Fruit fly (Drosophila melanogaster): ENCODE data around the gene CG18814.

Gene CG18814

DNA sequence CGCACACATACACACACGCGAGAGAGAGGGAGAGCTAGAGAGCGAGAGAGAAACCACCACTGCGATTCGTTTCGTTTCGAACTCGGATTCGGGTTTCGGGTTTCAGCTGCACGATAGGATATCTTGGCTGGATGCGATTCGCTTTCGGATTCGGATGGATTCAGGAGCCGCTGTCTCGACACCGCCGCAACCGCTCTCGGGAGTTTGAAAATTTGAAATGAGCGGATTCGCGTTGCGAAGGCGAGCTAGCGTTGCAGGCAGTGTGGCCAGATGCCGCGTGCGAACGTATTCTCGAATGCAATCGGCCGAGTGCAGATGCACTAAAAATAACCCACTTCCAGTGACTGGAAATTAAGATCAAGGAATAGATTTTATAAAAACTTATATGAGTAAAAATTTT is 41.9 kb downstream of the CG18814 start, which contains the start of gene fax (continued):
- TF ChIP-seq ATbp (GFP tag; optimal IDR thresholded peaks at IDR 0.05) (no peak), CG4328 (GFP tag; optimal IDR thresholded peaks at IDR 0.05) (no peak), tap (tag; optimal IDR thresholded peaks at IDR 0.05) (peak; percentile 15), otp (GFP tag; IDR thresholded peaks at IDR 0.05) (peak; percentile 44; the same call in 1 of the 3 replicates), Dp (GFP tag; optimal IDR thresholded peaks at IDR 0.05) (peak; percentile 67), croc (GFP tag; conservative IDR thresholded peaks at IDR 0.05) (no peak), Sry-δ (GFP tag; optimal IDR thresholded peaks at IDR 0.05) (peak; percentile 17), ttk (GFP tag; IDR thresholded peaks at IDR 0.05) (no peak), bbx (GFP tag; IDR thresholded peaks at IDR 0.05; ENCODE audit: partially characterized antibody) (peak; percentile 55), kni (GFP tag; optimal IDR thresholded peaks at IDR 0.05) (peak; percentile 63), ham (GFP tag; IDR thresholded peaks at IDR 0.05) (no peak), gem (tag; optimal IDR thresholded peaks at IDR 0.05) (no peak), CG30020 (tag; optimal IDR thresholded peaks at IDR 0.05) (peak; percentile 4), Fer1 (GFP tag; optimal IDR thresholded peaks at IDR 0.05) (peak; percentile 44), CG34224 (GFP tag; IDR thresholded peaks at IDR 0.05; ENCODE audit: partially characterized antibody) (peak; percentile 61), CG2116 (GFP tag; optimal IDR thresholded peaks at IDR 0.05) (peak; percentile 28), eyg (GFP tag; optimal IDR thresholded peaks at IDR 0.05) (no peak), CG17328 (GFP tag; IDR thresholded peaks at IDR 0.05) (peak; percentile 35; the same call in 1 of the 2 replicates), CG6254 (GFP tag; optimal IDR thresholded peaks at IDR 0.05) (peak; percentile 23), scrt (GFP tag; optimal IDR thresholded peaks at IDR 0.05) (peak; percentile 55), NfI (GFP tag; optimal IDR thresholded peaks at IDR 0.05) (peak; percentile 2), luna (GFP tag; optimal IDR thresholded peaks at IDR 0.05) (no peak), insv (GFP tag; optimal IDR thresholded peaks at IDR 0.05) (peak in 1 of 2 experiments; percentile 53), CG16813 (GFP tag; IDR thresholded peaks at IDR 0.05; ENCODE audit: partially characterized antibody) (0 out of 3 replicates have a peak, but pooled peaks have one; percentile 8), PHDP (tag; optimal IDR thresholded peaks at IDR 0.05) (peak; percentile 43), pzg (GFP tag; optimal IDR thresholded peaks at IDR 0.05) (peak; percentile 75), CG3847 (GFP tag; IDR thresholded peaks at IDR 0.05) (no peak), CG3163 (GFP tag; optimal IDR thresholded peaks at IDR 0.05) (no peak), CG1832 (GFP tag; optimal IDR thresholded peaks at IDR 0.05) (peak; percentile 72), Poxn (GFP tag; IDR thresholded peaks at IDR 0.05) (no peak), CG15479 (GFP tag; optimal IDR thresholded peaks at IDR 0.05) (peak; percentile 77), Antp (GFP tag; optimal IDR thresholded peaks at IDR 0.05) (no peak), CG18011 (GFP tag; optimal IDR thresholded peaks at IDR 0.05) (no peak), CG4424 (GFP tag; optimal IDR thresholded peaks at IDR 0.05) (no peak), ara (GFP tag; IDR thresholded peaks at IDR 0.05) (no peak), so (GFP tag; IDR thresholded peaks at IDR 0.05) (peak; percentile 57; the same call in 1 of the 3 replicates), pros (GFP tag; optimal IDR thresholded peaks at IDR 0.05) (peak; percentile 66), CG14050 (GFP tag; IDR thresholded peaks at IDR 0.05) (no peak), wdn (GFP tag; IDR thresholded peaks at IDR 0.05) (no peak), p53 (GFP tag; optimal IDR thresholded peaks at IDR 0.05) (no peak), ash1 (GFP tag; optimal IDR thresholded peaks at IDR 0.05) (no peak), HLHmδ (GFP tag; optimal IDR thresholded peaks at IDR 0.05) (peak; percentile 91), wek (GFP tag; optimal IDR thresholded peaks at IDR 0.05) (no peak), H2.0 (GFP tag; IDR thresholded peaks at IDR 0.05) (no peak), E2f1 (GFP tag; IDR thresholded peaks at IDR 0.05) (no peak), sob (GFP tag; IDR thresholded peaks at IDR 0.05) (peak; percentile 42; the same call in 1 of the 2 replicates), CG8924 (tag; optimal IDR thresholded peaks at IDR 0.05) (peak; percentile 54), chif (GFP tag; optimal IDR thresholded peaks at IDR 0.05) (peak in 1 of 2 experiments; percentile 5), CG1602 (GFP tag; optimal IDR thresholded peaks at IDR 0.05) (no peak), Ptx1 (GFP tag; IDR thresholded peaks at IDR 0.05) (no peak), MBD-R2 (GFP tag; IDR thresholded peaks at IDR 0.05) (peak; percentile 45; the same call in 1 of the 2 replicates)

All from whole organism, embryonic.